Worm (Caenorhabditis elegans): ENCODE measurements around the gene F16B4.7.
A peak's percentile ranks its signal among the peaks of the same experiment; 100 is the strongest.

ce11 chrV:1610097-1610496, 24.6 kb downstream of the F16B4.7 start, which contains the start of gene nhr-177:
- TF ChIP-seq mef-2 (tag; optimal IDR thresholded peaks at IDR 0.05) = no peak
- TF ChIP-seq fos-1 (tag; optimal IDR thresholded peaks at IDR 0.05) = no peak
- TF ChIP-seq lin-15B (tag; optimal IDR thresholded peaks at IDR 0.05) = no peak
- TF ChIP-seq skn-1 (tag; optimal IDR thresholded peaks at IDR 0.05) = no peak
- TF ChIP-seq grh-1 (GFP tag; IDR thresholded peaks at IDR 0.05) = no peak
- TF ChIP-seq mdl-1 (tag; optimal IDR thresholded peaks at IDR 0.05) = no peak
- no peak for TF ChIP-seq ztf-11 (tag; optimal IDR thresholded peaks at IDR 0.05)
- TF ChIP-seq sox-4 (tag; optimal IDR thresholded peaks at IDR 0.05) = no peak
- TF ChIP-seq tbx-2 (tag; optimal IDR thresholded peaks at IDR 0.05) = no peak
- TF ChIP-seq elt-2 (tag; optimal IDR thresholded peaks at IDR 0.05) = peak; percentile 45
- no peak for TF ChIP-seq ceh-82 (tag; optimal IDR thresholded peaks at IDR 0.05)
- TF ChIP-seq pqm-1 (tag; optimal IDR thresholded peaks at IDR 0.05) = no peak

Data from whole organism, L1 larva.